Fruit fly (Drosophila melanogaster) S2 (cell line): Measurements from ENCODE around the gene ND-39.
"Not testable (repeated sequence)": the region's sequence is repeated elsewhere in the genome, so short reads cannot be mapped to it uniquely, and the experiment has no call there.

ENCODE experiments used
- CG8478 ChIP-seq: fragments of >200 bp; optimal IDR thresholded peaks from 2 replicates; lab custom pipeline; 2018
- CTCF ChIP-seq, 2 experiments: fragments of >200 bp; optimal IDR thresholded peaks; 2 replicates each; lab custom pipeline; 2018

- not testable (repeated sequence) for TF ChIP-seq CTCF (optimal IDR thresholded peaks at IDR 0.05; lab: Kevin White, UChicago); CG8478 (lab: Kevin White, UChicago)
These were observed 7.7 kb downstream of the ND-39 start, which contains the start of gene CG18281 for dm6 chr3L:20499536-20499935.
